Worm (Caenorhabditis elegans) whole organism, early embryonic: ENCODE data around the gene ZK1010.2.

Experiments used
- aly-1 ChIP-seq: sonication (generic microtip); optimal IDR thresholded peaks from 2 replicates; lab custom pipeline; 2016; ENCODE audit warnings: missing genetic modification characterization, missing compliant biosample characterization
- ama-1 ChIP-seq: fragments of 150-350 bp; optimal IDR thresholded peaks from 2 replicates; lab custom pipeline; 2014
- tbx-37 ChIP-seq: fragments of 200-800 bp; sonication (Bioruptor generic); conservative IDR thresholded peaks from 2 replicates; pipeline ENCODE4 v1.3.6; 2022; ENCODE audit warnings: missing genetic modification reagents, missing genetic modification characterization, missing compliant biosample characterization

- TF ChIP-seq ama-1 (lab: Kevin White, UChicago): no peak
- TF ChIP-seq aly-1: no peak
- no peak for TF ChIP-seq tbx-37
Measured at ce11 chrIII:12971828-12972379, 5.8 kb downstream of the ZK1010.2 start.
